Worm (Caenorhabditis elegans) whole organism, late embryonic: Measurements from ENCODE around the gene srd-35.

Source experiments
- C38D4.7 ChIP-seq: fragments of 200-800 bp; sonication (Bioruptor generic); optimal IDR thresholded peaks from 2 replicates; lab custom pipeline; 2018; ENCODE audit warnings: mild to moderate bottlenecking, missing genetic modification characterization, moderate library complexity, missing compliant biosample characterization
- T23F11.4 ChIP-seq: fragments of 200-800 bp; sonication (Bioruptor generic); optimal IDR thresholded peaks from 2 replicates; lab custom pipeline; 2018; ENCODE audit warnings: mild to moderate bottlenecking, missing genetic modification characterization, missing compliant biosample characterization
- ahr-1 ChIP-seq: sonication (generic microtip); optimal IDR thresholded peaks from 2 replicates; lab custom pipeline; 2016; ENCODE audit warnings: missing genetic modification characterization, missing compliant biosample characterization
- ceh-14 ChIP-seq: sonication (generic microtip); optimal IDR thresholded peaks from 2 replicates; lab custom pipeline; 2016; ENCODE audit warnings: missing genotype, missing genetic modification characterization, missing compliant biosample characterization
- ceh-18 ChIP-seq: sonication (generic microtip); optimal IDR thresholded peaks from 2 replicates; lab custom pipeline; 2016; ENCODE audit warnings: missing genetic modification characterization, missing compliant biosample characterization
- ceh-19 ChIP-seq: fragments of 200-800 bp; sonication (Bioruptor generic); optimal IDR thresholded peaks from 2 replicates; lab custom pipeline; 2018; ENCODE audit warnings: mild to moderate bottlenecking, missing genetic modification characterization, missing compliant biosample characterization
- ceh-2 ChIP-seq: sonication (generic microtip); optimal IDR thresholded peaks from 2 replicates; lab custom pipeline; 2016; ENCODE audit warnings: missing genotype, missing genetic modification characterization, missing compliant biosample characterization
- ceh-22 ChIP-seq: sonication (generic microtip); optimal IDR thresholded peaks from 2 replicates; lab custom pipeline; 2017; ENCODE audit warnings: missing biosample characterization, missing genetic modification characterization
- ceh-24 ChIP-seq: sonication (generic microtip); optimal IDR thresholded peaks from 2 replicates; lab custom pipeline; 2016; ENCODE audit warnings: mild to moderate bottlenecking, missing genetic modification characterization, missing compliant biosample characterization
- ceh-30 ChIP-seq: fragments of 150-350 bp; optimal IDR thresholded peaks from 2 replicates; lab custom pipeline; 2014; ENCODE audit warnings: missing biosample characterization, missing genetic modification characterization
- ceh-31 ChIP-seq: sonication (generic microtip); optimal IDR thresholded peaks from 2 replicates; lab custom pipeline; 2016; ENCODE audit warnings: missing genetic modification characterization, missing compliant biosample characterization
- ceh-48 ChIP-seq: sonication (generic microtip); optimal IDR thresholded peaks from 2 replicates; lab custom pipeline; 2016; ENCODE audit warnings: missing genetic modification characterization, inconsistent platforms, missing compliant biosample characterization
- ceh-6 ChIP-seq: fragments of 200-800 bp; sonication (Bioruptor generic); optimal IDR thresholded peaks from 2 replicates; lab custom pipeline; 2018; ENCODE audit warnings: mild to moderate bottlenecking, missing genetic modification characterization, missing compliant biosample characterization
- ceh-9 ChIP-seq: sonication (generic microtip); optimal IDR thresholded peaks from 2 replicates; lab custom pipeline; 2016; ENCODE audit warnings: mild to moderate bottlenecking, missing genetic modification characterization, inconsistent platforms, missing compliant biosample characterization
- che-1 ChIP-seq: sonication (generic microtip); optimal IDR thresholded peaks from 2 replicates; lab custom pipeline; 2016; ENCODE audit warnings: mild to moderate bottlenecking, missing genetic modification characterization, missing compliant biosample characterization
- dve-1 ChIP-seq: sonication (generic microtip); optimal IDR thresholded peaks from 2 replicates; lab custom pipeline; 2017; ENCODE audit warnings: antibody characterized with exemption, mild to moderate bottlenecking, missing genetic modification characterization, missing compliant biosample characterization
- elt-2 ChIP-seq: sonication (generic microtip); optimal IDR thresholded peaks from 2 replicates; lab custom pipeline; 2016; ENCODE audit warnings: missing genetic modification reagents, missing genetic modification characterization, missing compliant biosample characterization
- elt-4 ChIP-seq: sonication (generic microtip); optimal IDR thresholded peaks from 2 replicates; lab custom pipeline; 2016; ENCODE audit warnings: missing genetic modification characterization, missing compliant biosample characterization
- fax-1 ChIP-seq: sonication (generic microtip); optimal IDR thresholded peaks from 2 replicates; lab custom pipeline; 2016; ENCODE audit warnings: missing genotype, missing genetic modification characterization, missing compliant biosample characterization
- fkh-10 ChIP-seq: fragments of 150-350 bp; optimal IDR thresholded peaks from 2 replicates; lab custom pipeline; 2014; ENCODE audit warnings: missing biosample characterization, missing genetic modification reagents, missing genetic modification characterization
- fkh-6 ChIP-seq: sonication (generic microtip); optimal IDR thresholded peaks from 2 replicates; lab custom pipeline; 2016; ENCODE audit warnings: missing genetic modification characterization, missing compliant biosample characterization
- lim-6 ChIP-seq: sonication (generic microtip); optimal IDR thresholded peaks from 2 replicates; lab custom pipeline; 2016; ENCODE audit warnings: missing genetic modification characterization, missing compliant biosample characterization
- mec-3 ChIP-seq: sonication (generic microtip); optimal IDR thresholded peaks from 2 replicates; lab custom pipeline; 2016; ENCODE audit warnings: borderline replicate concordance, missing genetic modification characterization, missing compliant biosample characterization
- nfya-1 ChIP-seq: sonication (generic microtip); optimal IDR thresholded peaks from 2 replicates; lab custom pipeline; 2017; ENCODE audit warnings: missing genetic modification characterization, mild to moderate bottlenecking, missing compliant biosample characterization, antibody characterized with exemption, moderate library complexity
- nhr-11 ChIP-seq: fragments of 150-350 bp; optimal IDR thresholded peaks from 2 replicates; lab custom pipeline; 2014; ENCODE audit warnings: missing biosample characterization, missing genetic modification characterization
- nhr-232 ChIP-seq: sonication (generic microtip); optimal IDR thresholded peaks from 2 replicates; lab custom pipeline; 2016; ENCODE audit warnings: missing genetic modification characterization, missing compliant biosample characterization
- npax-4 ChIP-seq: sonication (generic microtip); optimal IDR thresholded peaks from 2 replicates; lab custom pipeline; 2016; ENCODE audit warnings: missing genetic modification characterization, missing compliant biosample characterization
- pha-2 ChIP-seq: sonication (generic microtip); optimal IDR thresholded peaks from 2 replicates; lab custom pipeline; 2017; ENCODE audit warnings: mild to moderate bottlenecking, missing genetic modification characterization, missing compliant biosample characterization
- pha-4 ChIP-seq: fragments of 150-350 bp; optimal IDR thresholded peaks from 2 replicates; lab custom pipeline; 2018; ENCODE audit warnings: missing biosample characterization, missing genetic modification reagents, missing genetic modification characterization
- pqm-1 ChIP-seq: sonication (generic microtip); optimal IDR thresholded peaks from 2 replicates; lab custom pipeline; 2016; ENCODE audit warnings: missing genetic modification characterization, missing compliant biosample characterization
- ref-2 ChIP-seq: sonication (generic microtip); optimal IDR thresholded peaks from 2 replicates; lab custom pipeline; 2016; ENCODE audit warnings: missing genetic modification characterization, missing compliant biosample characterization
- rnt-1 ChIP-seq: sonication (generic microtip); optimal IDR thresholded peaks from 2 replicates; lab custom pipeline; 2016; ENCODE audit warnings: missing genetic modification characterization, missing compliant biosample characterization
- sdc-2 ChIP-seq: sonication (generic microtip); optimal IDR thresholded peaks from 2 replicates; lab custom pipeline; 2016; ENCODE audit warnings: missing genotype, missing genetic modification characterization, missing compliant biosample characterization
- sox-2 ChIP-seq: fragments of 200-800 bp; sonication (Bioruptor generic); IDR thresholded peaks from 2 replicates; pipeline ENCODE4 v1.3.6; 2022; ENCODE audit warnings: missing genetic modification reagents, missing genetic modification characterization, missing compliant biosample characterization
- sox-4 ChIP-seq: sonication (generic microtip); optimal IDR thresholded peaks from 2 replicates; lab custom pipeline; 2017; ENCODE audit warnings: mild to moderate bottlenecking, missing genetic modification characterization, inconsistent platforms, missing compliant biosample characterization
- tbx-2 ChIP-seq: sonication (generic microtip); optimal IDR thresholded peaks from 2 replicates; lab custom pipeline; 2016; ENCODE audit warnings: missing genetic modification characterization, missing compliant biosample characterization
- ttx-3 ChIP-seq: sonication (generic microtip); optimal IDR thresholded peaks from 2 replicates; lab custom pipeline; 2016; ENCODE audit warnings: missing genetic modification reagents, missing genetic modification characterization, missing compliant biosample characterization
- unc-3 ChIP-seq, 2 experiments: fragments of 200-800 bp in 1 of 2; sonication (Bioruptor generic) in 1 of 2; sonication (generic microtip) in 1 of 2; conservative IDR thresholded peaks in 1 of 2; optimal IDR thresholded peaks in 1 of 2; 2 replicates each; pipeline versions ENCODE4 v1.3.6 to Lab custom; 2016 to 2022; ENCODE audit warnings: missing compliant biosample characterization in 2 of 2, missing genetic modification characterization in 2 of 2, missing genetic modification reagents in 1 of 2
- unc-42 ChIP-seq: sonication (generic microtip); optimal IDR thresholded peaks from 2 replicates; lab custom pipeline; 2016; ENCODE audit warnings: missing genotype, missing genetic modification characterization, missing compliant biosample characterization
- unc-55 ChIP-seq: sonication (generic microtip); optimal IDR thresholded peaks from 2 replicates; lab custom pipeline; 2017; ENCODE audit warnings: missing biosample characterization, missing genetic modification reagents, missing genetic modification characterization
- unc-86 ChIP-seq: sonication (generic microtip); optimal IDR thresholded peaks from 2 replicates; lab custom pipeline; 2016; ENCODE audit warnings: missing genetic modification characterization, missing compliant biosample characterization
- ztf-16 ChIP-seq: sonication (generic microtip); optimal IDR thresholded peaks from 2 replicates; lab custom pipeline; 2017; ENCODE audit warnings: missing genetic modification characterization, missing compliant biosample characterization

srd-35 gene

ce11 chrV:13009271-13009670 lies 45.1 kb downstream of the srd-35 start:
- TF ChIP-seq ttx-3 (tag; lab: Kevin White, UChicago) (no peak), ceh-14 (tag; lab: Kevin White, UChicago) (no peak)
- TF ChIP-seq, all 69 proteins: peak for 0

ce11 chrV:13009843-13010242 lies 45.7 kb downstream of the srd-35 start:
- no peak for TF ChIP-seq ceh-24 (tag; lab: Kevin White, UChicago)
- no peak for TF ChIP-seq sdc-2 (tag; lab: Kevin White, UChicago)
- no peak for TF ChIP-seq che-1
- TF ChIP-seq unc-55 (GFP tag; lab: Kevin White, UChicago) = peak; percentile 47
- TF ChIP-seq ceh-31 (tag; lab: Kevin White, UChicago) = peak; percentile 51
- no peak for TF ChIP-seq ceh-6 (GFP tag; lab: Kevin White, UChicago)
- TF ChIP-seq ttx-3 (tag; lab: Kevin White, UChicago) = no peak
- TF ChIP-seq ceh-18 = peak; percentile 6
- TF ChIP-seq elt-4 = no peak
- no peak for TF ChIP-seq pha-4 (tag; lab: Kevin White, UChicago)
- no peak for TF ChIP-seq ceh-19 (GFP tag; lab: Kevin White, UChicago)
- TF ChIP-seq unc-86 = no peak
- TF ChIP-seq nfya-1 (tag; lab: Kevin White, UChicago) = peak; percentile 31
- no peak for TF ChIP-seq fkh-10 (GFP tag; lab: Kevin White, UChicago)
- TF ChIP-seq unc-42 (tag; lab: Kevin White, UChicago) = peak; percentile 15
- no peak for TF ChIP-seq ceh-48 (tag; lab: Kevin White, UChicago)
- TF ChIP-seq ahr-1 (tag; lab: Kevin White, UChicago) = no peak
- no peak for TF ChIP-seq ceh-22 (tag; lab: Kevin White, UChicago)
- TF ChIP-seq, all 69 proteins: peak for 5

ce11 chrV:13011904-13012303 lies 47.7 kb downstream of the srd-35 start:
- TF ChIP-seq elt-2 (tag; lab: Kevin White, UChicago) = peak; percentile 63
- TF ChIP-seq ceh-2 (tag; lab: Kevin White, UChicago) = no peak

ce11 chrV:13013158-13013557 lies 49.0 kb downstream of the srd-35 start, which contains the start of gene try-10:
TSS of gene try-10 (minus strand) at chrV:13013258.
- TF ChIP-seq lim-6 (tag; lab: Kevin White, UChicago) = no peak
- no peak for TF ChIP-seq C38D4.7 (GFP tag; lab: Kevin White, UChicago)
- TF ChIP-seq npax-4 (tag; lab: Kevin White, UChicago) = no peak
- TF ChIP-seq pha-2 (tag; lab: Kevin White, UChicago) = no peak
- TF ChIP-seq sox-4 (tag; lab: Kevin White, UChicago) = no peak
- no peak for TF ChIP-seq ceh-9 (tag; lab: Kevin White, UChicago)
- TF ChIP-seq ttx-3 (tag; lab: Kevin White, UChicago) = no peak
- no peak for TF ChIP-seq rnt-1 (tag; lab: Kevin White, UChicago)
- no peak for TF ChIP-seq fkh-10 (GFP tag; lab: Kevin White, UChicago)
- no peak for TF ChIP-seq elt-2 (tag; lab: Kevin White, UChicago)
- TF ChIP-seq ref-2 (tag; lab: Kevin White, UChicago) = no peak
- TF ChIP-seq ceh-30 (tag; lab: Kevin White, UChicago) = no peak
- no peak for TF ChIP-seq unc-42 (tag; lab: Kevin White, UChicago)
- no peak for TF ChIP-seq sox-2
- TF ChIP-seq ztf-16 (tag; lab: Kevin White, UChicago) = no peak
- no peak for TF ChIP-seq tbx-2 (tag; lab: Kevin White, UChicago)
- TF ChIP-seq nhr-11 (tag; lab: Kevin White, UChicago) = no peak

- TF ChIP-seq npax-4 (tag; lab: Kevin White, UChicago) (no peak), sox-2 (no peak), nhr-232 (no peak), T23F11.4 (GFP tag; lab: Kevin White, UChicago) (no peak), fkh-6 (tag; lab: Kevin White, UChicago) (no peak), pqm-1 (tag; lab: Kevin White, UChicago) (no peak), unc-3 (GFP tag; conservative IDR thresholded peaks at IDR 0.05; lab: Robert Waterston, UW) (no peak), unc-3 (tag; optimal IDR thresholded peaks at IDR 0.05; lab: Kevin White, UChicago) (no peak), ceh-2 (tag; lab: Kevin White, UChicago) (no peak), pha-4 (tag; lab: Kevin White, UChicago) (no peak), dve-1 (tag; lab: Kevin White, UChicago) (no peak), unc-86 (no peak), fax-1 (tag; lab: Kevin White, UChicago) (no peak), mec-3 (no peak)
Measured at ce11 chrV:13013844-13014243, 49.7 kb downstream of the srd-35 start, which contains the start of gene F15B9.6. TSS of gene F15B9.6 (plus strand) at chrV:13014144.
